Fruit fly (Drosophila melanogaster) whole organism, prepupa: Measurements from ENCODE around the gene Vta1.

Experiments used
- CG1621 ChIP-seq: fragments of 200-800 bp; sonication (Bioruptor generic); optimal IDR thresholded peaks from 3 replicates; lab custom pipeline; 2018; ENCODE audit warnings: missing biosample characterization, mild to moderate bottlenecking, missing genetic modification characterization
- CG6808 ChIP-seq: fragments of 200-800 bp; sonication (Bioruptor generic); optimal IDR thresholded peaks from 3 replicates; lab custom pipeline; 2017; ENCODE audit warnings: missing biosample characterization, missing genetic modification characterization, mild to moderate bottlenecking, moderate library complexity, missing genetic modification reagents
- CG8319 ChIP-seq: fragments of 200-800 bp; sonication (Bioruptor generic); optimal IDR thresholded peaks from 3 replicates; lab custom pipeline; 2016; ENCODE audit warnings: missing biosample characterization, missing genetic modification characterization
- Eip78C ChIP-seq: fragments of 200-800 bp; sonication (Bioruptor generic); peaks from one replicate; lab custom pipeline; 2016; ENCODE audit warnings: missing biosample characterization, missing genetic modification characterization
- Hr39 ChIP-seq: fragments of 200-800 bp; sonication (Bioruptor generic); optimal IDR thresholded peaks from 2 replicates; lab custom pipeline; 2016; ENCODE audit warnings: missing biosample characterization, missing genetic modification characterization
- Sox14 ChIP-seq: fragments of 200-800 bp; sonication (Bioruptor generic); optimal IDR thresholded peaks from 3 replicates; lab custom pipeline; 2016; ENCODE audit warnings: missing biosample characterization, missing genetic modification characterization
- fkh ChIP-seq: fragments of 200-800 bp; sonication (Bioruptor generic); optimal IDR thresholded peaks from 3 replicates; lab custom pipeline; 2017; ENCODE audit warnings: missing biosample characterization, mild to moderate bottlenecking, missing genetic modification characterization, moderate library complexity

DNA sequence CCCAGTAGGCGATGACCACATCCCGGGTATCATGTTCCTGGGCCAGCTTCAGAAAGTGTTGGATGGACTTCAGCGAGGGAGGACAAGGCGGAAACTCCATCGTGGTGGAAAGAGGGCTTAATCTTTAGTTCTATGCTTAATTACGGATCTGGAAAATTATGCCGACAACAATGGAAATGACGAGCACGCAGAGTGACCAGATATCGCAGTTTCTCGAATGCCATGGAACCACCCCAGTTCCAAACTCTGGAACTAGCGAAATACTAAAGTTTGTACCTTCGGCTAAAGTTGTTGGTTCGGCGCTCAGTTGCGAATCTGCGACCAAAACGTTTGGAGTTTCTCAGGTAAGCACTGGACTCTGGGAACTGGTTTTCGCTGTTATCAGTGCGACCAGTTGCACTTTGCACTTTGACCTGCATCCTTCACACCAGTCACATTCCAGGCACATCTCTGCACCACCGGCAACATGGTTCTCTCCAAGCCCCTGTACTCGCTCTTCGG, at the start of gene Vta1, which contains the start of gene CG7970:
- TF ChIP-seq Eip78C (GFP tag; lab: Kevin White, UChicago) (no peak), CG8319 (GFP tag; lab: Kevin White, UChicago) (no peak), Hr39 (GFP tag; lab: Kevin White, UChicago) (no peak), Sox14 (no peak), CG6808 (GFP tag; lab: Kevin White, UChicago) (peak; percentile 83), CG1621 (tag; lab: Kevin White, UChicago) (peak; percentile 80), fkh (no peak)
